Fruit fly (Drosophila melanogaster) whole organism, embryonic: ENCODE measurements around the gene mRpL46.

Experiments
- CG10543 ChIP-seq: fragments of 200-800 bp; sonication (Bioruptor generic); optimal IDR thresholded peaks from 3 replicates; lab custom pipeline; 2017; ENCODE audit warnings: missing biosample characterization, mild to moderate bottlenecking, missing genetic modification characterization, moderate library complexity
- CG11456 ChIP-seq: fragments of 200-800 bp; sonication (Bioruptor generic); IDR thresholded peaks from 3 replicates; pipeline ENCODE4 v1.3.6; 2022; ENCODE audit warnings: missing biosample characterization, missing genetic modification characterization
- CG12744 ChIP-seq: fragments of 200-800 bp; sonication (Bioruptor generic); optimal IDR thresholded peaks from 2 replicates; lab custom pipeline; 2016; ENCODE audit warnings: missing biosample characterization, missing genetic modification characterization
- CG12769 ChIP-seq: fragments of 200-800 bp; sonication (Bioruptor generic); optimal IDR thresholded peaks from 2 replicates; lab custom pipeline; 2019; ENCODE audit warnings: missing biosample characterization, mild to moderate bottlenecking, missing genetic modification characterization, moderate library complexity
- CG13296 ChIP-seq: fragments of 200-800 bp; sonication (Bioruptor generic); optimal IDR thresholded peaks from 3 replicates; lab custom pipeline; 2018; ENCODE audit warnings: missing biosample characterization, mild to moderate bottlenecking, missing genetic modification characterization
- CG15011 ChIP-seq: fragments of 200-800 bp; sonication (Bioruptor generic); optimal IDR thresholded peaks from 3 replicates; lab custom pipeline; 2018; ENCODE audit warnings: missing biosample characterization, mild to moderate bottlenecking, missing genetic modification characterization
- CG17829 ChIP-seq: fragments of 200-800 bp; optimal IDR thresholded peaks from 2 replicates; lab custom pipeline; 2019; ENCODE audit warnings: missing biosample characterization, mild to moderate bottlenecking, missing genetic modification characterization, moderate library complexity
- CG18011 ChIP-seq: fragments of 200-800 bp; sonication (Bioruptor generic); optimal IDR thresholded peaks from 2 replicates; lab custom pipeline; 2017; ENCODE audit warnings: missing biosample characterization, missing genetic modification characterization, mild to moderate bottlenecking, moderate library complexity, missing genotype
- CG32767 ChIP-seq: fragments of 200-800 bp; sonication (Bioruptor generic); IDR thresholded peaks from 2 replicates; pipeline ENCODE4 v1.3.6; 2022; ENCODE audit warnings: missing biosample characterization, missing genetic modification characterization
- CG3281 ChIP-seq: fragments of 200-800 bp; sonication (Bioruptor generic); optimal IDR thresholded peaks from 3 replicates; lab custom pipeline; 2017; ENCODE audit warnings: missing biosample characterization, mild to moderate bottlenecking, missing genetic modification characterization
- CG3995 ChIP-seq: fragments of 200-800 bp; sonication (Bioruptor generic); optimal IDR thresholded peaks from 3 replicates; lab custom pipeline; 2016; ENCODE audit warnings: missing biosample characterization, missing genetic modification characterization
- CG4820 ChIP-seq: fragments of 200-800 bp; sonication (Bioruptor generic); optimal IDR thresholded peaks from 3 replicates; lab custom pipeline; 2016; ENCODE audit warnings: missing biosample characterization, missing genetic modification characterization
- CG6654 ChIP-seq: fragments of 200-800 bp; sonication (Bioruptor generic); optimal IDR thresholded peaks from 2 replicates; lab custom pipeline; 2017; ENCODE audit warnings: missing biosample characterization, mild to moderate bottlenecking, missing genetic modification characterization
- CG7786 ChIP-seq: fragments of 200-800 bp; sonication (Bioruptor generic); optimal IDR thresholded peaks from 2 replicates; lab custom pipeline; 2016; ENCODE audit warnings: missing biosample characterization, missing genetic modification characterization
- CG7839 ChIP-seq: fragments of 200-800 bp; sonication (Bioruptor generic); optimal IDR thresholded peaks from 3 replicates; lab custom pipeline; 2018; ENCODE audit warnings: missing biosample characterization, mild to moderate bottlenecking, missing genetic modification characterization, moderate library complexity
- CG7963 ChIP-seq: fragments of 200-800 bp; sonication (Bioruptor generic); IDR thresholded peaks from 3 replicates; pipeline ENCODE4 v1.3.6; 2022; ENCODE audit warnings: missing biosample characterization, missing genetic modification characterization; ENCODE audit not compliant: partially characterized antibody
- CG8281 ChIP-seq: fragments of 200-800 bp; sonication (Bioruptor generic); optimal IDR thresholded peaks from 2 replicates; lab custom pipeline; 2018; ENCODE audit warnings: missing biosample characterization, mild to moderate bottlenecking, missing genetic modification characterization, moderate library complexity
- CG8290 ChIP-seq, 3 experiments: fragments of 200-800 bp; sonication (Bioruptor generic); optimal IDR thresholded peaks; 2 replicates each; lab custom pipeline; 2016 to 2019; ENCODE audit warnings: missing biosample characterization in 3 of 3, missing genetic modification characterization in 3 of 3, mild to moderate bottlenecking in 2 of 3, moderate library complexity in 1 of 3
- CG8924 ChIP-seq: fragments of 200-800 bp; optimal IDR thresholded peaks from 3 replicates; lab custom pipeline; 2019; ENCODE audit warnings: missing biosample characterization, mild to moderate bottlenecking, missing genetic modification characterization, moderate library complexity
- Dad ChIP-seq: fragments of 200-800 bp; sonication (Bioruptor generic); optimal IDR thresholded peaks from 3 replicates; lab custom pipeline; 2016; ENCODE audit warnings: missing biosample characterization, missing genetic modification characterization
- Dfd ChIP-seq, 2 experiments: fragments of >200 bp; optimal IDR thresholded peaks; 2 replicates each; lab custom pipeline; 2017; ENCODE audit warnings: missing biosample characterization in 2 of 2, missing genetic modification characterization in 2 of 2
- Elba2 ChIP-seq: fragments of 200-800 bp; sonication (Bioruptor generic); optimal IDR thresholded peaks from 3 replicates; lab custom pipeline; 2016; ENCODE audit warnings: missing biosample characterization, missing genetic modification characterization
- Fer1 ChIP-seq: fragments of 200-800 bp; sonication (Bioruptor generic); optimal IDR thresholded peaks from 2 replicates; lab custom pipeline; 2017; ENCODE audit warnings: missing biosample characterization, mild to moderate bottlenecking, missing genetic modification characterization
- GATAe ChIP-seq: fragments of 200-800 bp; sonication (Bioruptor generic); conservative IDR thresholded peaks from 2 replicates; pipeline ENCODE4 v1.3.6; 2022; ENCODE audit warnings: missing biosample characterization, missing genetic modification characterization
- HLHmδ ChIP-seq: fragments of 200-800 bp; sonication (Bioruptor generic); optimal IDR thresholded peaks from 2 replicates; lab custom pipeline; 2018; ENCODE audit warnings: missing biosample characterization, mild to moderate bottlenecking, missing genetic modification characterization, moderate library complexity
- Med ChIP-seq: fragments of 200-800 bp; sonication (Bioruptor generic); peaks from one replicate; lab custom pipeline; 2016; ENCODE audit warnings: missing biosample characterization, missing genetic modification characterization, mild to moderate bottlenecking, inconsistent platforms, moderate library complexity
- Myb ChIP-seq: fragments of 200-800 bp; sonication (Bioruptor generic); optimal IDR thresholded peaks from 2 replicates; lab custom pipeline; 2016; ENCODE audit warnings: missing biosample characterization, missing genetic modification characterization
- NC2α ChIP-seq: fragments of 200-800 bp; sonication (Bioruptor generic); optimal IDR thresholded peaks from 2 replicates; lab custom pipeline; 2016; ENCODE audit warnings: missing biosample characterization, missing genetic modification characterization
- NFAT ChIP-seq: fragments of 200-800 bp; sonication (Bioruptor generic); IDR thresholded peaks from 2 replicates; pipeline ENCODE4 v1.3.6; 2022; ENCODE audit warnings: missing biosample characterization, missing genetic modification characterization
- PHDP ChIP-seq: fragments of 200-800 bp; sonication (Bioruptor generic); optimal IDR thresholded peaks from 3 replicates; lab custom pipeline; 2018; ENCODE audit warnings: missing biosample characterization, mild to moderate bottlenecking, missing genetic modification characterization, moderate library complexity
- Pdp1 ChIP-seq, 2 experiments: fragments of 200-800 bp; sonication (Bioruptor generic); optimal IDR thresholded peaks; 3 replicates each; lab custom pipeline; 2016; ENCODE audit warnings: missing biosample characterization in 2 of 2, missing genetic modification characterization in 2 of 2, mild to moderate bottlenecking in 1 of 2, moderate library complexity in 1 of 2
- bcd ChIP-seq: fragments of 200-800 bp; sonication (Bioruptor generic); optimal IDR thresholded peaks from 2 replicates; lab custom pipeline; 2017; ENCODE audit warnings: missing biosample characterization, mild to moderate bottlenecking, missing genetic modification characterization
- cwo ChIP-seq: fragments of 200-800 bp; sonication (Bioruptor generic); optimal IDR thresholded peaks from 3 replicates; lab custom pipeline; 2017; ENCODE audit warnings: missing biosample characterization, missing genetic modification characterization, mild to moderate bottlenecking, moderate library complexity, missing genetic modification reagents
- dmrt99B ChIP-seq: fragments of 200-800 bp; sonication (Bioruptor generic); optimal IDR thresholded peaks from 2 replicates; lab custom pipeline; 2018; ENCODE audit warnings: missing biosample characterization, mild to moderate bottlenecking, missing genetic modification characterization, moderate library complexity
- ewg ChIP-seq: fragments of 200-800 bp; sonication (Bioruptor generic); optimal IDR thresholded peaks from 3 replicates; lab custom pipeline; 2017; ENCODE audit warnings: mild to moderate bottlenecking, missing biosample characterization, missing genetic modification reagents, missing genetic modification characterization
- gem ChIP-seq: fragments of 200-800 bp; sonication (Bioruptor generic); optimal IDR thresholded peaks from 2 replicates; lab custom pipeline; 2019; ENCODE audit warnings: missing biosample characterization, mild to moderate bottlenecking, missing genetic modification characterization, moderate library complexity
- grn ChIP-seq: fragments of 200-800 bp; sonication (Bioruptor generic); optimal IDR thresholded peaks from 3 replicates; lab custom pipeline; 2017; ENCODE audit warnings: missing biosample characterization, missing genetic modification characterization
- jigr1 ChIP-seq: fragments of 200-800 bp; sonication (Bioruptor generic); IDR thresholded peaks from 3 replicates; pipeline ENCODE4 v1.3.6; 2022; ENCODE audit warnings: missing biosample characterization, missing genetic modification characterization
- lbe ChIP-seq: fragments of 200-800 bp; sonication (Bioruptor generic); optimal IDR thresholded peaks from 2 replicates; lab custom pipeline; 2016; ENCODE audit warnings: missing biosample characterization, mild to moderate bottlenecking, missing genetic modification characterization
- pho ChIP-seq: fragments of 200-800 bp; sonication (Bioruptor generic); optimal IDR thresholded peaks from 2 replicates; lab custom pipeline; 2016; ENCODE audit warnings: missing biosample characterization, missing genetic modification characterization
- rib ChIP-seq: fragments of 200-800 bp; sonication (Bioruptor generic); IDR thresholded peaks from 2 replicates; pipeline ENCODE4 v1.3.6; 2022; ENCODE audit warnings: missing biosample characterization, missing genetic modification characterization
- seq ChIP-seq: fragments of 200-800 bp; sonication (Bioruptor generic); IDR thresholded peaks from 2 replicates; pipeline ENCODE4 v1.3.6; 2022; ENCODE audit warnings: missing biosample characterization, missing genetic modification characterization
- sna ChIP-seq: fragments of 200-800 bp; sonication (Bioruptor generic); IDR thresholded peaks from 2 replicates; pipeline ENCODE4 v1.3.6; 2022; ENCODE audit warnings: missing biosample characterization, missing genetic modification characterization; ENCODE audit not compliant: partially characterized antibody
- tio ChIP-seq: fragments of 200-800 bp; sonication (Bioruptor generic); optimal IDR thresholded peaks from 2 replicates; lab custom pipeline; 2017; ENCODE audit warnings: missing biosample characterization, missing genetic modification characterization, inconsistent platforms
- tx ChIP-seq: fragments of 200-800 bp; sonication (Bioruptor generic); optimal IDR thresholded peaks from 2 replicates; lab custom pipeline; 2016; ENCODE audit warnings: missing biosample characterization, missing genetic modification characterization
- unpg ChIP-seq: fragments of 200-800 bp; sonication (Bioruptor generic); optimal IDR thresholded peaks from 3 replicates; lab custom pipeline; 2018; ENCODE audit warnings: missing biosample characterization, mild to moderate bottlenecking, missing genetic modification characterization, moderate library complexity
- vnd ChIP-seq: fragments of 200-800 bp; sonication (Bioruptor generic); IDR thresholded peaks from 3 replicates; pipeline ENCODE4 v1.3.6; 2022; ENCODE audit warnings: missing biosample characterization, missing genetic modification characterization; ENCODE audit not compliant: partially characterized antibody
- wek ChIP-seq: fragments of 200-800 bp; sonication (Bioruptor generic); optimal IDR thresholded peaks from 3 replicates; lab custom pipeline; 2018; ENCODE audit warnings: missing biosample characterization, mild to moderate bottlenecking, missing genetic modification characterization, moderate library complexity

mRpL46 gene

DNA sequence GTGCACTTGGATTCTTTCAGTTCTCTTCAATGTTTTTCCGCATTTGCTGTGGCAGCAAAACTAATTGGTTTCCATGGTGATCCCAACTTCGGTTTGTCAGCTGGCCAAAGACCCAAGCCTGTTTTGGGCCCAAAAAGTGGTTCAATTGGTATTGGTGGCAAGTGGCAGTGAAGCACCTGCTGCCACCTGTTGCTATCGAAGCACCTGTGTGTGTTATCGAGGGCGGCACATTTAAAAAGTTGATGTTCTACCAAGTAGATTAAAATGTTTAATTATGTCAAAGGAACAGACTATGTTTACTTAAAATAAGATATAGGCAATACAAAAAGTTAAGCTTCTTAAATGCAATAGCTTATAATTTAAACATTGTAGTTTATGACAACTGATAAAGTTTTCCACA is 41.6 kb upstream of the mRpL46 start, which contains the start of gene Oseg4 (continued):
- no peak for TF ChIP-seq rib
- TF ChIP-seq jigr1 (GFP tag; lab: Robert Waterston, UW) = no peak
- TF ChIP-seq CG7963 (GFP tag; lab: Robert Waterston, UW) = no peak
- no peak for TF ChIP-seq NC2α (GFP tag; lab: Kevin White, UChicago)
- no peak for TF ChIP-seq lbe
- TF ChIP-seq CG4820 (GFP tag; lab: Kevin White, UChicago) = no peak
- no peak for TF ChIP-seq Myb (GFP tag; lab: Kevin White, UChicago)
- TF ChIP-seq CG17829 (tag; lab: Kevin White, UChicago) = no peak
- TF ChIP-seq, all 482 proteins: peak for 12

DNA sequence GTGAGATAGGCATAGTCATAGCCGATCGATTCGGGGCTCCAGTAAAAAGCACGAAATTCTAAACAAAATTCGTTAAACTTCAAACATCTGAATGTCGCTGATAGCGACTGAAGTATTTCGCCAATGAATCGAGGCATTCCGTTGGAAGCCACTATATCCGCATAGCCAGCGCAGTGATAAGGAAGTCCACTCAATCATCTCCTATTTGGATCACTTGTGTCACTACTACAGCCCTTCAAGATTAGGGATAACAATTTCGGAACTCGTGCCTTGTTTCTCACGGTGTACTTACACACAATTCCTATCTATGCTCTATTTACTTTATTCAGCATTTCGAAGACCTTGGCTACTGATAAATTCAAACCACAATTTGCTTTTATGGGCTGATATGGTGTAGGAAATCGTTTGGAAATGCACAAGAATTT is 39.3 kb upstream of the mRpL46 start, which contains the start of gene PIG-Wb:
TSS of gene PIG-Wb (minus strand) at position 209 of the 425 bp plus-strand sequence.
- TF ChIP-seq cwo = peak; percentile 17
- TF ChIP-seq tio = no peak
- TF ChIP-seq CG8281 = peak; percentile 7
- TF ChIP-seq GATAe (GFP tag; lab: Robert Waterston, UW) = peak; percentile 76; the same call in 1 of the 2 replicates
- 0 out of 2 replicates have a peak, but pooled peaks have one; percentile 21 for TF ChIP-seq seq (GFP tag; lab: Robert Waterston, UW)
- TF ChIP-seq CG8290 (GFP tag; optimal IDR thresholded peaks at IDR 0.05; lab: Kevin White, UChicago) = no peak
- TF ChIP-seq CG8290 (tag; optimal IDR thresholded peaks at IDR 0.05; lab: Kevin White, UChicago) = peak in 1 of 2 experiments; percentile 50
- TF ChIP-seq Med (GFP tag; lab: Kevin White, UChicago) = peak; percentile 45
- no peak for TF ChIP-seq CG6654
- TF ChIP-seq CG15011 (GFP tag; lab: Kevin White, UChicago) = peak; percentile 22
- TF ChIP-seq tx (GFP tag; lab: Kevin White, UChicago) = no peak
- TF ChIP-seq Dfd (GFP tag; optimal IDR thresholded peaks at IDR 0.05; lab: Kevin White, UChicago) = no peak
- no peak for TF ChIP-seq CG32767 (GFP tag; lab: Robert Waterston, UW)
- TF ChIP-seq CG3995 (GFP tag; lab: Kevin White, UChicago) = peak; percentile 82
- TF ChIP-seq grn = peak; percentile 93
- peak; percentile 54 for TF ChIP-seq CG13296 (GFP tag; lab: Kevin White, UChicago)
- TF ChIP-seq CG18011 (GFP tag; lab: Kevin White, UChicago) = no peak
- TF ChIP-seq gem = peak; percentile 20
- no peak for TF ChIP-seq pho (GFP tag; lab: Kevin White, UChicago)
- TF ChIP-seq CG11456 (GFP tag; lab: Robert Waterston, UW) = 0 out of 3 replicates have a peak, but pooled peaks have one; percentile 15
- TF ChIP-seq CG12769 (tag; lab: Kevin White, UChicago) = peak; percentile 50
- TF ChIP-seq Elba2 (GFP tag; lab: Kevin White, UChicago) = no peak
- TF ChIP-seq CG3281 (GFP tag; lab: Kevin White, UChicago) = peak; percentile 33
- TF ChIP-seq Pdp1 (GFP tag; optimal IDR thresholded peaks at IDR 0.05; lab: Kevin White, UChicago) = peak in 1 of 2 experiments; percentile 15
- TF ChIP-seq Myb (GFP tag; lab: Kevin White, UChicago) = no peak
- TF ChIP-seq wek (GFP tag; lab: Kevin White, UChicago) = peak; percentile 24
- TF ChIP-seq ewg (GFP tag; lab: Kevin White, UChicago) = no peak
- TF ChIP-seq bcd (GFP tag; lab: Kevin White, UChicago) = no peak
- TF ChIP-seq Fer1 = peak; percentile 65
- TF ChIP-seq HLHmδ (GFP tag; lab: Kevin White, UChicago) = no peak
- peak; percentile 7 for TF ChIP-seq CG8924 (tag; lab: Kevin White, UChicago)
- peak; percentile 24 for TF ChIP-seq dmrt99B (tag; lab: Kevin White, UChicago)
- TF ChIP-seq PHDP (tag; lab: Kevin White, UChicago) = peak; percentile 34
- TF ChIP-seq CG12744 (GFP tag; lab: Kevin White, UChicago) = no peak
- TF ChIP-seq CG10543 = peak; percentile 82
- no peak for TF ChIP-seq NFAT (GFP tag; lab: Robert Waterston, UW)
- peak; percentile 1 for TF ChIP-seq CG7839 (tag; lab: Kevin White, UChicago)
- TF ChIP-seq vnd = no peak
- TF ChIP-seq Dad (GFP tag; lab: Kevin White, UChicago) = peak; percentile 4
- TF ChIP-seq sna (GFP tag; lab: Robert Waterston, UW) = no peak
- TF ChIP-seq unpg (GFP tag; lab: Kevin White, UChicago) = peak; percentile 3
- TF ChIP-seq CG7786 (GFP tag; lab: Kevin White, UChicago) = no peak
